Worm (Caenorhabditis elegans) whole organism, L4 larva: ENCODE data around the gene bli-1.

Experiments used
- D1046.2 ChIP-seq: fragments of 200-800 bp; sonication (Bioruptor generic); IDR thresholded peaks from 2 replicates; pipeline ENCODE4 v1.3.6; 2022; ENCODE audit warnings: missing genetic modification characterization, missing compliant biosample characterization
- F37D6.2 ChIP-seq: sonication (generic microtip); optimal IDR thresholded peaks from 2 replicates; lab custom pipeline; 2016; ENCODE audit warnings: mild to moderate bottlenecking, missing genetic modification characterization, missing compliant biosample characterization
- F49E8.2 ChIP-seq: sonication (generic microtip); optimal IDR thresholded peaks from 2 replicates; lab custom pipeline; 2016; ENCODE audit warnings: missing compliant biosample characterization, mild to moderate bottlenecking, missing genetic modification characterization, borderline replicate concordance
- Y105C5A.15 ChIP-seq: fragments of 200-800 bp; sonication (Bioruptor generic); IDR thresholded peaks from 2 replicates; pipeline ENCODE4 v1.3.6; 2022; ENCODE audit warnings: missing genetic modification characterization, missing compliant biosample characterization
- ZK546.5 ChIP-seq, 2 experiments: sonication (generic microtip); optimal IDR thresholded peaks; 2 replicates each; lab custom pipeline; 2017; ENCODE audit warnings: missing biosample characterization in 2 of 2, missing genetic modification characterization in 2 of 2
- aha-1 ChIP-seq: fragments of 150-350 bp; peaks from one replicate; lab custom pipeline; 2014; ENCODE audit warnings: missing biosample characterization, missing genetic modification characterization
- ceh-28 ChIP-seq: fragments of 150-350 bp; optimal IDR thresholded peaks from 2 replicates; lab custom pipeline; 2014; ENCODE audit warnings: missing biosample characterization, missing genetic modification reagents, missing genetic modification characterization
- ceh-62 ChIP-seq: sonication (generic microtip); optimal IDR thresholded peaks from 2 replicates; lab custom pipeline; 2017; ENCODE audit warnings: missing biosample characterization, missing genetic modification characterization
- cey-2 ChIP-seq: sonication (generic microtip); optimal IDR thresholded peaks from 3 replicates; lab custom pipeline; 2017; ENCODE audit warnings: missing genetic modification characterization, mild to moderate bottlenecking, missing compliant biosample characterization, antibody characterized with exemption, borderline replicate concordance; ENCODE audit not compliant: insufficient read depth
- ctbp-1 ChIP-seq: fragments of 200-800 bp; sonication (Bioruptor generic); IDR thresholded peaks from 2 replicates; pipeline ENCODE4 v1.3.6; 2022; ENCODE audit warnings: missing genetic modification reagents, missing genetic modification characterization, missing compliant biosample characterization
- dmd-6 ChIP-seq: fragments of 200-800 bp; sonication (Bioruptor generic); IDR thresholded peaks from 2 replicates; pipeline ENCODE4 v1.3.6; 2022; ENCODE audit warnings: missing genetic modification reagents, missing genetic modification characterization, missing compliant biosample characterization
- dve-1 ChIP-seq: sonication (generic microtip); optimal IDR thresholded peaks from 2 replicates; lab custom pipeline; 2017; ENCODE audit warnings: antibody characterized with exemption, mild to moderate bottlenecking, missing genetic modification characterization, missing compliant biosample characterization; ENCODE audit not compliant: insufficient read depth
- fkh-10 ChIP-seq: fragments of 150-350 bp; optimal IDR thresholded peaks from 2 replicates; lab custom pipeline; 2014; ENCODE audit warnings: missing biosample characterization, missing genetic modification reagents, missing genetic modification characterization
- fos-1 ChIP-seq: fragments of 150-350 bp; optimal IDR thresholded peaks from 2 replicates; lab custom pipeline; 2014; ENCODE audit warnings: missing biosample characterization, missing genetic modification characterization
- hlh-11 ChIP-seq: fragments of 200-800 bp; sonication (Bioruptor generic); optimal IDR thresholded peaks from 2 replicates; lab custom pipeline; 2018; ENCODE audit warnings: mild to moderate bottlenecking, missing genetic modification characterization, missing compliant biosample characterization
- lim-7 ChIP-seq: fragments of 200-800 bp; sonication (Bioruptor generic); IDR thresholded peaks from 2 replicates; pipeline ENCODE4 v1.3.6; 2022; ENCODE audit warnings: missing genetic modification characterization, missing compliant biosample characterization
- lin-1 ChIP-seq: fragments of 200-800 bp; sonication (Bioruptor generic); IDR thresholded peaks from 2 replicates; pipeline ENCODE4 v1.3.6; 2022; ENCODE audit warnings: missing genetic modification reagents, missing genetic modification characterization, missing compliant biosample characterization
- lin-29 ChIP-seq: fragments of 200-800 bp; sonication (Bioruptor generic); IDR thresholded peaks from 2 replicates; pipeline ENCODE4 v1.3.6; 2022; ENCODE audit warnings: missing genetic modification reagents, missing genetic modification characterization, missing compliant biosample characterization
- madf-5 ChIP-seq, 2 experiments: fragments of 200-800 bp; sonication (Bioruptor generic); IDR thresholded peaks; 2 replicates each; pipeline ENCODE4 v1.3.6; 2022; ENCODE audit warnings: missing compliant biosample characterization in 2 of 2, missing genetic modification characterization in 2 of 2
- mdt-29 ChIP-seq: fragments of 200-800 bp; sonication (Bioruptor generic); IDR thresholded peaks from 2 replicates; pipeline ENCODE4 v1.3.6; 2022; ENCODE audit warnings: missing genetic modification reagents, missing genetic modification characterization, missing compliant biosample characterization
- nhr-11 ChIP-seq: fragments of 150-350 bp; optimal IDR thresholded peaks from 2 replicates; lab custom pipeline; 2014; ENCODE audit warnings: missing biosample characterization, missing genetic modification characterization
- nhr-237 ChIP-seq: sonication (generic microtip); optimal IDR thresholded peaks from 2 replicates; lab custom pipeline; 2017; ENCODE audit warnings: missing biosample characterization, missing genetic modification characterization
- nhr-25 ChIP-seq: sonication (generic microtip); optimal IDR thresholded peaks from 2 replicates; lab custom pipeline; 2017; ENCODE audit warnings: missing genetic modification characterization, mild to moderate bottlenecking, missing compliant biosample characterization, antibody characterized with exemption, moderate library complexity, borderline replicate concordance; ENCODE audit not compliant: insufficient read depth
- nhr-28 ChIP-seq: fragments of 150-350 bp; optimal IDR thresholded peaks from 2 replicates; lab custom pipeline; 2014; ENCODE audit warnings: missing biosample characterization, missing genetic modification characterization
- nhr-42 ChIP-seq: fragments of 200-800 bp; sonication (Bioruptor generic); IDR thresholded peaks from 2 replicates; pipeline ENCODE4 v1.3.6; 2022; ENCODE audit warnings: missing genetic modification characterization, missing compliant biosample characterization
- nhr-76 ChIP-seq: fragments of 150-350 bp; optimal IDR thresholded peaks from 2 replicates; lab custom pipeline; 2014; ENCODE audit warnings: missing biosample characterization, missing genetic modification characterization
- php-3 ChIP-seq: fragments of 200-800 bp; sonication (Bioruptor generic); IDR thresholded peaks from 2 replicates; pipeline ENCODE4 v1.3.6; 2022; ENCODE audit warnings: missing genetic modification reagents, missing genetic modification characterization, missing compliant biosample characterization
- rbr-2 ChIP-seq: sonication (generic microtip); optimal IDR thresholded peaks from 2 replicates; lab custom pipeline; 2016; ENCODE audit warnings: missing genotype, missing genetic modification characterization, missing compliant biosample characterization
- sdz-12 ChIP-seq: fragments of 200-800 bp; sonication (Bioruptor generic); optimal IDR thresholded peaks from 2 replicates; lab custom pipeline; 2018; ENCODE audit warnings: mild to moderate bottlenecking, missing genetic modification characterization, missing compliant biosample characterization
- set-16 ChIP-seq: fragments of 200-800 bp; sonication (Bioruptor generic); IDR thresholded peaks from 2 replicates; pipeline ENCODE4 v1.3.6; 2022; ENCODE audit warnings: missing genetic modification reagents, missing genetic modification characterization, missing compliant biosample characterization
- snpc-1.2 ChIP-seq: fragments of 200-800 bp; sonication (Bioruptor generic); IDR thresholded peaks from 2 replicates; pipeline ENCODE4 v1.3.6; 2022; ENCODE audit warnings: missing genetic modification reagents, missing genetic modification characterization, missing compliant biosample characterization
- spr-1 ChIP-seq: sonication (generic microtip); optimal IDR thresholded peaks from 2 replicates; lab custom pipeline; 2016; ENCODE audit warnings: mild to moderate bottlenecking, missing genetic modification characterization, missing compliant biosample characterization
- spr-3 ChIP-seq: fragments of 200-800 bp; sonication (Bioruptor generic); optimal IDR thresholded peaks from 2 replicates; lab custom pipeline; 2018; ENCODE audit warnings: mild to moderate bottlenecking, missing genetic modification characterization, missing compliant biosample characterization
- tra-1 ChIP-seq: fragments of 200-800 bp; sonication (Bioruptor generic); IDR thresholded peaks from 2 replicates; pipeline ENCODE4 v1.3.6; 2022; ENCODE audit warnings: missing genetic modification reagents, missing genetic modification characterization, missing compliant biosample characterization
- unc-39 ChIP-seq: sonication (generic microtip); optimal IDR thresholded peaks from 2 replicates; lab custom pipeline; 2017; ENCODE audit warnings: missing biosample characterization, missing genetic modification characterization
- unc-62 ChIP-seq, 3 experiments: fragments of 150-350 bp in 1 of 3; sonication (generic microtip); optimal IDR thresholded peaks in 2 of 3; peaks in 1 of 3; 1 replicate in 1 of 3; 2 replicates in 2 of 3; lab custom pipeline; 2014 to 2017; ENCODE audit warnings: missing biosample characterization in 3 of 3, missing genetic modification characterization in 3 of 3, missing genetic modification reagents in 3 of 3, missing genotype in 1 of 3
- zfp-2 ChIP-seq: sonication (generic microtip); optimal IDR thresholded peaks from 2 replicates; lab custom pipeline; 2016; ENCODE audit warnings: mild to moderate bottlenecking, missing genetic modification characterization, missing compliant biosample characterization
- zip-11 ChIP-seq: fragments of 200-800 bp; sonication (Bioruptor generic); IDR thresholded peaks from 2 replicates; pipeline ENCODE4 v1.3.6; 2022; ENCODE audit warnings: missing genetic modification characterization, missing compliant biosample characterization

The bli-1 gene

DNA sequence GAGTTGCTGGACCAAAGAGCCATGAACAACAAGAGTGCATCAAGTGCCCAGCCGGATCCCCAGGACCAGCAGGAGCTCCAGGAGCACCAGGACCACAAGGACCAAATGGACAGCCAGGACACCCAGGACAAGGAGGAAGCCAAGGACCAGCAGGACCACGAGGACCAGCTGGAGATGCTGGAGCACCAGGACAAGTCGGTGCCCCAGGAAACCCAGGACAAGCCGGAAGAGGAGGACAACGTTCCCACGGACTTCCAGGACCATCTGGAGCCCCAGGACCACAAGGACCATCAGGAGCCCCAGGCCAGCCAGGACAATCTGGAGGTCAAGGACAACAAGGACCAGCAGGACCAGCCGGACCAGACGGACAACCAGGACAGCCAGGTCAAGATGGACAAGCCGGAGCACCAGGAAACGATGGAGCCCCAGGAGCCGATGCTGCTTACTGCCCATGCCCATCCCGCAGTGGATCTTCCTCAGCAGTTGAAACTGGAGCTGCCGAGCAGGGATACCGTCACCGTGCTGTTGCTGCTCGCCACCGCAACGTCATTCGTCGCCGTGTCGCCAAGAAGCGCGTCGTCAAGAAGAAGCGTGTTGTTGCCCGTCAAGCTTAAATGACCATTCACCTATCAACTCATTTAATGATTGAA lies 3.3 kb upstream of the bli-1 start (continued):
- no peak for TF ChIP-seq spr-3 (GFP tag; lab: Kevin White, UChicago)

DNA sequence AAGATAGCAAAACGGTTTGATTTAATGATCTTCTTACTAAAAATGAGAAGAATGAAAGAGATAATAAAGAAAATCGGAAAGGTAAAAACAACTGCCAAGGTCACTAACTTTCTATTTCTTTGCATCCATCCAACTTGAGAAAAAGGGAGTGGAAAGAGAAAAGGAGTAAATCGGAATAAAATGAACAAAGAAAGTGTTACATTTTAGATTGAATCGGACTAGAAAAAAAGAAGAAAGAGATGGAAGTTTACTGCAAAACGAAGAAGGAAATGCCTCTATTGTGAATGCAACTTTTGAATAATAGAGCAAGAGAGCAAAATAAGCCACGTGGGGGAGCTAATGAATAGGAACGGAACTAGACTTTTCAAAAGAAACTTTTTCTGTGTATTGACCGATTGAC lies 2.7 kb upstream of the bli-1 start:
- TF ChIP-seq Y105C5A.15 (GFP tag; lab: Robert Waterston, UW) (no peak), unc-62 (GFP tag; optimal IDR thresholded peaks at IDR 0.05 in 1 of 2; lab: Kevin White, UChicago) (peak in 1 of 2 experiments; percentile 88), unc-62 (tag; optimal IDR thresholded peaks at IDR 0.05; lab: Kevin White, UChicago) (no peak), rbr-2 (tag; lab: Kevin White, UChicago) (no peak), ZK546.5 (tag; optimal IDR thresholded peaks at IDR 0.05; lab: Kevin White, UChicago) (no peak), lim-7 (GFP tag; lab: Robert Waterston, UW) (no peak), nhr-237 (tag; lab: Kevin White, UChicago) (no peak), ceh-28 (no peak), fos-1 (tag; lab: Kevin White, UChicago) (no peak), nhr-76 (tag; lab: Kevin White, UChicago) (no peak), aha-1 (tag; lab: Kevin White, UChicago) (peak; percentile 73), fkh-10 (peak; percentile 70), dve-1 (tag; lab: Kevin White, UChicago) (peak; percentile 19), zip-11 (GFP tag; lab: Robert Waterston, UW) (no peak), ctbp-1 (GFP tag; lab: Robert Waterston, UW) (no peak), ceh-62 (no peak)

DNA sequence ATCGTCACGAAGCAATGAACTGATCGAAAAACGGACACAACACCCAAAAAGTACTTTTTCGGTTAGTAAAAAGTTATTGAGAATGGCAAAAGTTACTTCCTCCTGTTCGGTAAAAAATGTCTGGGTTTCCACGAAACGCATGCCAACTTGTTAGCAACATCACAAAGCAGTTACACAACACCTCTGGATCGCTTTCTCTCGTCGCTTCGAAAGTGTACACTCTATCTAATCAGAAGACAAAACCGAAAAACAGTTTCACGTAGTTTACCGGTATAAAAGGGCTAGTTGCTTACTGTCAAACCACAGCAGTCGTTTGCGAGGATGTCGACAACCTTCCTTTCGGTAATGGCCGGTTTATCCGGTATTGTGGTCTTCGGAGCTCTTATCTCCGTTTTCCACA lies 1.9 kb upstream of the bli-1 start, which contains the start of gene col-80:
TSS of gene col-80 (plus strand) at position 301 of the 400 bp plus-strand sequence.
- TF ChIP-seq hlh-11 (tag; lab: Kevin White, UChicago) (no peak), nhr-11 (tag; lab: Kevin White, UChicago) (no peak), dmd-6 (GFP tag; lab: Robert Waterston, UW) (0 out of 2 replicates have a peak, but pooled peaks have one; percentile 17), snpc-1.2 (GFP tag; lab: Robert Waterston, UW) (no peak), D1046.2 (no peak), F49E8.2 (tag; lab: Kevin White, UChicago) (no peak), sdz-12 (GFP tag; lab: Kevin White, UChicago) (no peak), tra-1 (GFP tag; lab: Robert Waterston, UW) (no peak), nhr-42 (no peak), aha-1 (tag; lab: Kevin White, UChicago) (no peak), ceh-28 (no peak), ctbp-1 (GFP tag; lab: Robert Waterston, UW) (no peak), lin-29 (GFP tag; lab: Robert Waterston, UW) (no peak), php-3 (GFP tag; lab: Robert Waterston, UW) (no peak), cey-2 (tag; lab: Kevin White, UChicago) (no peak), set-16 (GFP tag; lab: Robert Waterston, UW) (no peak), nhr-28 (tag; lab: Kevin White, UChicago) (no peak), madf-5 (GFP tag; IDR thresholded peaks at IDR 0.05; lab: Robert Waterston, UW) (0 out of 4 replicates have a peak, but pooled peaks of 1 of the 2 experiments have one; percentile 49), lin-1 (GFP tag; lab: Robert Waterston, UW) (no peak), spr-1 (no peak), unc-39 (tag; lab: Kevin White, UChicago) (no peak), nhr-25 (no peak), zfp-2 (no peak), mdt-29 (GFP tag; lab: Robert Waterston, UW) (no peak), unc-62 (GFP tag; optimal IDR thresholded peaks at IDR 0.05 in 1 of 2; lab: Kevin White, UChicago) (peak in 1 of 2 experiments; percentile 41), unc-62 (tag; optimal IDR thresholded peaks at IDR 0.05; lab: Kevin White, UChicago) (no peak), F37D6.2 (tag; lab: Kevin White, UChicago) (no peak)
